Fruit fly (Drosophila melanogaster) whole organism, embryonic: ENCODE measurements around the gene Cyp313a1.

Experiments
- Bdp1 ChIP-seq: fragments of 200-800 bp; sonication (Bioruptor generic); optimal IDR thresholded peaks from 3 replicates; lab custom pipeline; 2016; ENCODE audit warnings: missing biosample characterization, missing genetic modification characterization
- CG10366 ChIP-seq: fragments of 200-800 bp; sonication (Bioruptor generic); IDR thresholded peaks from 2 replicates; pipeline ENCODE4 v1.3.6; 2022; ENCODE audit warnings: missing biosample characterization, missing genetic modification characterization
- CG10543 ChIP-seq: fragments of 200-800 bp; sonication (Bioruptor generic); optimal IDR thresholded peaks from 3 replicates; lab custom pipeline; 2017; ENCODE audit warnings: missing biosample characterization, mild to moderate bottlenecking, missing genetic modification characterization, moderate library complexity
- CG11085 ChIP-seq: fragments of 200-800 bp; sonication (Bioruptor generic); IDR thresholded peaks from 2 replicates; pipeline ENCODE4 v1.3.6; 2022; ENCODE audit warnings: missing biosample characterization, missing genetic modification characterization
- CG12104 ChIP-seq: fragments of 200-800 bp; sonication (Bioruptor generic); optimal IDR thresholded peaks from 3 replicates; lab custom pipeline; 2016; ENCODE audit warnings: missing biosample characterization, missing genetic modification characterization
- CG12219 ChIP-seq: fragments of 200-800 bp; sonication (Bioruptor generic); optimal IDR thresholded peaks from 3 replicates; lab custom pipeline; 2018; ENCODE audit warnings: missing biosample characterization, mild to moderate bottlenecking, missing genetic modification characterization
- CG13894 ChIP-seq: fragments of 200-800 bp; sonication (Bioruptor generic); optimal IDR thresholded peaks from 3 replicates; lab custom pipeline; 2018; ENCODE audit warnings: missing biosample characterization, mild to moderate bottlenecking, missing genetic modification characterization, moderate library complexity
- CG14050 ChIP-seq: fragments of 200-800 bp; sonication (Bioruptor generic); IDR thresholded peaks from 3 replicates; pipeline ENCODE4 v1.3.6; 2022; ENCODE audit warnings: missing biosample characterization, missing genetic modification characterization
- CG14667 ChIP-seq: fragments of 200-800 bp; sonication (Bioruptor generic); IDR thresholded peaks from 2 replicates; pipeline ENCODE4 v1.3.6; 2022; ENCODE audit warnings: missing biosample characterization, missing genetic modification characterization
- CG15479 ChIP-seq: fragments of 200-800 bp; sonication (Bioruptor generic); optimal IDR thresholded peaks from 3 replicates; lab custom pipeline; 2019; ENCODE audit warnings: missing biosample characterization, mild to moderate bottlenecking, missing genetic modification characterization, moderate library complexity
- CG17802 ChIP-seq: fragments of 200-800 bp; sonication (Bioruptor generic); optimal IDR thresholded peaks from 2 replicates; lab custom pipeline; 2018; ENCODE audit warnings: missing biosample characterization, mild to moderate bottlenecking, missing genetic modification characterization, moderate library complexity
- CG31224 ChIP-seq: fragments of 200-800 bp; sonication (Bioruptor generic); IDR thresholded peaks from 2 replicates; pipeline ENCODE4 v1.3.6; 2022; ENCODE audit warnings: missing biosample characterization, missing genetic modification characterization
- CG31388 ChIP-seq: fragments of 200-800 bp; sonication (Bioruptor generic); optimal IDR thresholded peaks from 2 replicates; lab custom pipeline; 2016; ENCODE audit warnings: missing biosample characterization, missing genetic modification characterization
- CG3163 ChIP-seq: fragments of 200-800 bp; sonication (Bioruptor generic); optimal IDR thresholded peaks from 3 replicates; lab custom pipeline; 2016; ENCODE audit warnings: missing biosample characterization, missing genetic modification characterization
- CG33557 ChIP-seq: fragments of 200-800 bp; sonication (Bioruptor generic); optimal IDR thresholded peaks from 2 replicates; lab custom pipeline; 2019; ENCODE audit warnings: missing biosample characterization, mild to moderate bottlenecking, missing genetic modification characterization, moderate library complexity
- CG4360 ChIP-seq: fragments of 200-800 bp; sonication (Bioruptor generic); IDR thresholded peaks from 2 replicates; pipeline ENCODE4 v1.3.6; 2022; ENCODE audit warnings: missing biosample characterization, missing genetic modification characterization
- CG4404 ChIP-seq: fragments of 200-800 bp; sonication (Bioruptor generic); IDR thresholded peaks from 2 replicates; pipeline ENCODE4 v1.3.6; 2022; ENCODE audit warnings: missing biosample characterization, missing genetic modification characterization
- CG6272 ChIP-seq: fragments of 200-800 bp; sonication (Bioruptor generic); IDR thresholded peaks from 2 replicates; pipeline ENCODE4 v1.3.6; 2022; ENCODE audit warnings: missing biosample characterization, missing genetic modification characterization
- CG7928 ChIP-seq: fragments of 200-800 bp; sonication (Bioruptor generic); optimal IDR thresholded peaks from 2 replicates; lab custom pipeline; 2017; ENCODE audit warnings: missing biosample characterization, mild to moderate bottlenecking, missing genetic modification characterization
- CHES-1-like ChIP-seq: fragments of 200-800 bp; sonication (Bioruptor generic); optimal IDR thresholded peaks from 2 replicates; lab custom pipeline; 2016; ENCODE audit warnings: missing biosample characterization, missing genetic modification characterization
- Chrac-16 ChIP-seq: fragments of 200-800 bp; sonication (Bioruptor generic); optimal IDR thresholded peaks from 3 replicates; lab custom pipeline; 2016; ENCODE audit warnings: missing biosample characterization, missing genetic modification characterization
- Doc2 ChIP-seq: fragments of 200-800 bp; sonication (Bioruptor generic); IDR thresholded peaks from 2 replicates; pipeline ENCODE4 v1.3.6; 2022; ENCODE audit warnings: missing biosample characterization, missing genetic modification characterization
- Dp ChIP-seq: fragments of 200-800 bp; sonication (Bioruptor generic); optimal IDR thresholded peaks from 2 replicates; lab custom pipeline; 2018; ENCODE audit warnings: missing biosample characterization, mild to moderate bottlenecking, missing genetic modification characterization, moderate library complexity
- Dref ChIP-seq: fragments of 200-800 bp; sonication (Bioruptor generic); IDR thresholded peaks from 2 replicates; pipeline ENCODE4 v1.3.6; 2022; ENCODE audit warnings: missing biosample characterization, missing genetic modification characterization
- ERR ChIP-seq: fragments of 200-800 bp; sonication (Bioruptor generic); optimal IDR thresholded peaks from 2 replicates; lab custom pipeline; 2016; ENCODE audit warnings: missing biosample characterization, missing genetic modification characterization
- HLH3B ChIP-seq: fragments of 200-800 bp; sonication (Bioruptor generic); IDR thresholded peaks from 2 replicates; pipeline ENCODE4 v1.3.6; 2022; ENCODE audit warnings: missing biosample characterization, missing genetic modification characterization
- Hey ChIP-seq: fragments of 200-800 bp; sonication (Bioruptor generic); optimal IDR thresholded peaks from 3 replicates; lab custom pipeline; 2018; ENCODE audit warnings: missing biosample characterization, mild to moderate bottlenecking, missing genetic modification characterization
- MESR4 ChIP-seq: fragments of 200-800 bp; sonication (Bioruptor generic); optimal IDR thresholded peaks from 2 replicates; lab custom pipeline; 2018; ENCODE audit warnings: missing biosample characterization, mild to moderate bottlenecking, missing genetic modification characterization, moderate library complexity
- NK7.1 ChIP-seq: fragments of 200-800 bp; sonication (Bioruptor generic); optimal IDR thresholded peaks from 3 replicates; lab custom pipeline; 2016; ENCODE audit warnings: missing biosample characterization, missing genetic modification characterization
- Neu2 ChIP-seq: fragments of 200-800 bp; sonication (Bioruptor generic); optimal IDR thresholded peaks from 3 replicates; lab custom pipeline; 2016; ENCODE audit warnings: missing biosample characterization, missing genetic modification characterization, borderline replicate concordance
- Ravus ChIP-seq: fragments of 200-800 bp; sonication (Bioruptor generic); IDR thresholded peaks from 2 replicates; pipeline ENCODE4 v1.3.6; 2022; ENCODE audit warnings: missing biosample characterization, missing genetic modification characterization
- Xrp1 ChIP-seq: fragments of 200-800 bp; sonication (Bioruptor generic); IDR thresholded peaks from 2 replicates; pipeline ENCODE4 v1.3.6; 2022; ENCODE audit warnings: missing biosample characterization, missing genetic modification characterization
- abd-A ChIP-seq: fragments of 200-800 bp; sonication (Bioruptor generic); optimal IDR thresholded peaks from 3 replicates; lab custom pipeline; 2019; ENCODE audit warnings: missing biosample characterization, mild to moderate bottlenecking, missing genetic modification characterization, moderate library complexity
- ap ChIP-seq: fragments of 200-800 bp; sonication (Bioruptor generic); IDR thresholded peaks from 2 replicates; pipeline ENCODE4 v1.3.6; 2022; ENCODE audit warnings: missing biosample characterization, missing genetic modification characterization
- dmrt11E ChIP-seq: fragments of 200-800 bp; sonication (Bioruptor generic); optimal IDR thresholded peaks from 3 replicates; lab custom pipeline; 2018; ENCODE audit warnings: missing biosample characterization, mild to moderate bottlenecking, missing genetic modification characterization, moderate library complexity
- fd102C ChIP-seq: fragments of 200-800 bp; sonication (Bioruptor generic); optimal IDR thresholded peaks from 2 replicates; lab custom pipeline; 2018; ENCODE audit warnings: missing biosample characterization, mild to moderate bottlenecking, missing genetic modification characterization, moderate library complexity
- ftz-f1 ChIP-seq: fragments of 200-800 bp; sonication (Bioruptor generic); optimal IDR thresholded peaks from 2 replicates; lab custom pipeline; 2016; ENCODE audit warnings: missing biosample characterization, missing genetic modification characterization
- hbn ChIP-seq: fragments of 200-800 bp; sonication (Bioruptor generic); IDR thresholded peaks from 2 replicates; pipeline ENCODE4 v1.3.6; 2022; ENCODE audit warnings: missing biosample characterization, missing genetic modification characterization; ENCODE audit not compliant: partially characterized antibody
- pita ChIP-seq: fragments of 200-800 bp; sonication (Bioruptor generic); optimal IDR thresholded peaks from 2 replicates; lab custom pipeline; 2017; ENCODE audit warnings: missing biosample characterization, mild to moderate bottlenecking, missing genetic modification characterization
- prd ChIP-seq, 3 experiments: fragments of >200 bp in 2 of 3; fragments of 200-800 bp in 1 of 3; sonication (Bioruptor generic) in 1 of 3; optimal IDR thresholded peaks in 2 of 3; IDR thresholded peaks in 1 of 3; 2 replicates in 2 of 3; 3 replicates in 1 of 3; pipeline versions ENCODE4 v1.3.6 to Lab custom; 2017 to 2022; ENCODE audit warnings: missing biosample characterization in 1 of 3, missing genetic modification characterization in 1 of 3
- rib ChIP-seq: fragments of 200-800 bp; sonication (Bioruptor generic); IDR thresholded peaks from 2 replicates; pipeline ENCODE4 v1.3.6; 2022; ENCODE audit warnings: missing biosample characterization, missing genetic modification characterization
- run ChIP-seq: fragments of 200-800 bp; sonication (Bioruptor generic); optimal IDR thresholded peaks from 3 replicates; lab custom pipeline; 2018; ENCODE audit warnings: missing biosample characterization, mild to moderate bottlenecking, missing genetic modification characterization
- sisA ChIP-seq: fragments of 200-800 bp; sonication (Bioruptor generic); IDR thresholded peaks from 2 replicates; pipeline ENCODE4 v1.3.6; 2022; ENCODE audit warnings: missing biosample characterization, missing genetic modification characterization
- slbo ChIP-seq: fragments of 200-800 bp; sonication (Bioruptor generic); IDR thresholded peaks from 2 replicates; pipeline ENCODE4 v1.3.6; 2022; ENCODE audit warnings: missing biosample characterization, missing genetic modification characterization
- sna ChIP-seq: fragments of 200-800 bp; sonication (Bioruptor generic); IDR thresholded peaks from 2 replicates; pipeline ENCODE4 v1.3.6; 2022; ENCODE audit warnings: missing biosample characterization, missing genetic modification characterization; ENCODE audit not compliant: partially characterized antibody
- tin ChIP-seq: fragments of 200-800 bp; sonication (Bioruptor generic); optimal IDR thresholded peaks from 3 replicates; lab custom pipeline; 2016; ENCODE audit warnings: missing biosample characterization, missing genetic modification characterization
- tio ChIP-seq: fragments of 200-800 bp; sonication (Bioruptor generic); optimal IDR thresholded peaks from 2 replicates; lab custom pipeline; 2017; ENCODE audit warnings: missing biosample characterization, missing genetic modification characterization, inconsistent platforms
- tll ChIP-seq, 2 experiments: fragments of 200-800 bp in 1 of 2; fragments of >200 bp in 1 of 2; sonication (Bioruptor generic) in 1 of 2; optimal IDR thresholded peaks; 2 replicates each; lab custom pipeline; 2017 to 2019; ENCODE audit warnings: missing biosample characterization in 2 of 2, missing genetic modification characterization in 2 of 2, mild to moderate bottlenecking in 1 of 2, moderate library complexity in 1 of 2
- usp ChIP-seq: fragments of >200 bp; optimal IDR thresholded peaks from 2 replicates; lab custom pipeline; 2017; ENCODE audit warnings: missing biosample characterization, missing genetic modification characterization

Cyp313a1 gene

DNA sequence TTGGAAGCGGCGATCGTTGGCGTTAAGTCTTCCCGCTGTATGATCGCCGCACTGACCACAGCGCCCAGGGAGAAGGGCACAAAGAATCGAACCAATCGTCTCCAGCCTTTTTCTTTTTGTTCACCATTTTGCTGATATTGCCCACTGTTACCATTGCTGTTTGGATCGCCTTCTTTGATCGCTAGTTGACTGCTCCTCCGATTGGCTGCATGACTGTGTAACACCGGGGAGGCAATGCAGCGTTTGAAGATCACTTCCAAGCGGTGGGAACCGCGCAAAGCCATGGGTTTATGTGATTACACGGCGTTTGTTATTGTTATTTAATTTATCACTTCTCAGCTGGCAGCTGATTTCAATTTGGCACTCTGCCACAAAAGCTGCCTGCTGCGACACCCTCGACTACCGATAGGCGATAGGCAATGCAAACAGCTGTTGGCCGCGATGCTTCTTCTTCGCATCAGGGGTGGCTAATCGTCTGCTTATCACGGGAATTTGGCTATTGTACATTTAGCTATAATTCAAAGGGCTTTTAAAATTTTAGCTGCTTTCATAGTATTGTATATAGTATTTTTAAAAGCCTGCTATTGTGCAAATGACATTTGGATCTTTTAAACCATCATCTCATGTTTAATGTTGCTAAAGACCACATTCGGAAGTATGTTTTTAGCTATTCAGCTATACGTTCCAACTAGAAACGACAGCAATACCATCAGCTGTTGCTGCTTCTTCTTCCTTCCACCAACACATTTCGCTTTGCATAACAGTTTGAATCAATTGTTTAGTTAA is 9.5 kb upstream of the Cyp313a1 start, which contains the start of the genes HtrA2 and mRpL11 (continued):
- TF ChIP-seq CG31388 (no peak), Dp (GFP tag; lab: Kevin White, UChicago) (peak; percentile 57), Dref (GFP tag; lab: Robert Waterston, UW) (peak; percentile 93), CG6272 (GFP tag; lab: Robert Waterston, UW) (peak; percentile 30; the same call in 1 of the 2 replicates), slbo (GFP tag; lab: Robert Waterston, UW) (peak; percentile 76), Neu2 (peak; percentile 51), MESR4 (peak; percentile 31), prd (optimal IDR thresholded peaks at IDR 0.05; lab: Kevin White, UChicago) (no peak), prd (GFP tag; IDR thresholded peaks at IDR 0.05; lab: Robert Waterston, UW) (peak; percentile 66; the same call in 1 of the 3 replicates), Xrp1 (GFP tag; lab: Robert Waterston, UW) (no peak), Doc2 (GFP tag; lab: Robert Waterston, UW) (no peak), fd102C (GFP tag; lab: Kevin White, UChicago) (no peak), ERR (GFP tag; lab: Kevin White, UChicago) (peak; percentile 5), CG7928 (GFP tag; lab: Kevin White, UChicago) (peak; percentile 72), tin (GFP tag; lab: Kevin White, UChicago) (peak; percentile 43), sisA (GFP tag; lab: Robert Waterston, UW) (no peak; the same call in 1 of the 2 replicates), CG4404 (GFP tag; lab: Robert Waterston, UW) (peak; percentile 62), CG10366 (GFP tag; lab: Robert Waterston, UW) (peak; percentile 38; the same call in 1 of the 2 replicates), dmrt11E (peak; percentile 43), CG11085 (peak; percentile 30; the same call in 1 of the 2 replicates), Ravus (GFP tag; lab: Robert Waterston, UW) (no peak), CG15479 (GFP tag; lab: Kevin White, UChicago) (peak; percentile 49), CG17802 (tag; lab: Kevin White, UChicago) (no peak), NK7.1 (GFP tag; lab: Kevin White, UChicago) (peak; percentile 34), CG12219 (GFP tag; lab: Kevin White, UChicago) (no peak), Hey (tag; lab: Kevin White, UChicago) (no peak), CG10543 (GFP tag; lab: Kevin White, UChicago) (peak; percentile 56), CG12104 (no peak), hbn (peak; percentile 44), CG14667 (GFP tag; lab: Robert Waterston, UW) (no peak), CG31224 (0 out of 2 replicates have a peak, but pooled peaks have one; percentile 22), rib (GFP tag; lab: Robert Waterston, UW) (no peak), ap (GFP tag; lab: Robert Waterston, UW) (no peak), pita (GFP tag; lab: Kevin White, UChicago) (no peak), ftz-f1 (GFP tag; lab: Kevin White, UChicago) (peak; percentile 67), CG4360 (GFP tag; lab: Robert Waterston, UW) (no peak), tll (GFP tag; optimal IDR thresholded peaks at IDR 0.05; lab: Kevin White, UChicago) (peak; percentile 59 to 68), abd-A (tag; lab: Kevin White, UChicago) (no peak), CG14050 (GFP tag; lab: Robert Waterston, UW) (no peak), HLH3B (GFP tag; lab: Robert Waterston, UW) (peak; percentile 23; the same call in 1 of the 2 replicates), tio (GFP tag; lab: Kevin White, UChicago) (peak; percentile 18), Chrac-16 (GFP tag; lab: Kevin White, UChicago) (peak; percentile 57), run (tag; lab: Kevin White, UChicago) (no peak), CG33557 (GFP tag; lab: Kevin White, UChicago) (peak; percentile 61), Bdp1 (GFP tag; lab: Kevin White, UChicago) (peak; percentile 58), CG13894 (tag; lab: Kevin White, UChicago) (no peak), usp (GFP tag; lab: Kevin White, UChicago) (no peak), sna (GFP tag; lab: Robert Waterston, UW) (no peak), CG3163 (GFP tag; lab: Kevin White, UChicago) (peak; percentile 52), CHES-1-like (GFP tag; lab: Kevin White, UChicago) (peak; percentile 76)
